Worm (Caenorhabditis elegans): ENCODE data around the gene F42A10.7.

DNA sequence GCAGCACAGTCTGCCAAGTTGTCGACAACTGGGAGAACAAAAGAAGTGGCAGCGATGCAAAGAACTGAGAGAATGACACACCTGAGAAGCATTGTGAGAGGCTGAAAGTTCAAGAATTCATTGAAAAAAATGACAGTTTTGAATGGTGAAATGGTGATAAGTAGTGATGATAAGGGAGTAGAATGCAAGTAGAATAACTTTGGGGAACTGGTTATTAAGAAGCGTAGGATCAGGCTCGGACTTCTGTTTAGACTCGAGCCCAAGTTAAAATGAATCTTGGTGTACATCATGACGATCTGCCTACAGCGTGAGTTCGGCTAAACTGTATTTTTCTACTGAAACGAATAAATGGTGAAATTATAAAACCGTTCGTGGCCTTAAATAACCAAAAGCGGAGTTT, at the start of gene F42A10.7:
- no peak for TF ChIP-seq ztf-23 (GFP tag; IDR thresholded peaks at IDR 0.05)
- no peak for TF ChIP-seq med-1 (GFP tag; optimal IDR thresholded peaks at IDR 0.05; ENCODE audit: insufficient read depth)
- no peak for TF ChIP-seq ref-1 (GFP tag; conservative IDR thresholded peaks at IDR 0.05)
- TF ChIP-seq ztf-29 (GFP tag; IDR thresholded peaks at IDR 0.05) = no peak
- no peak for TF ChIP-seq flt-1 (GFP tag; IDR thresholded peaks at IDR 0.05)
- TF ChIP-seq cog-1 (tag; optimal IDR thresholded peaks at IDR 0.05) = no peak
